Worm (Caenorhabditis elegans): ENCODE measurements around the gene C06B3.16.

ce11 chrV:13936052-13936451, 4.7 kb downstream of the C06B3.16 start:
- no peak for TF ChIP-seq flt-1 (GFP tag; IDR thresholded peaks at IDR 0.05)
- TF ChIP-seq ztf-23 (GFP tag; IDR thresholded peaks at IDR 0.05): no peak
- no peak for TF ChIP-seq tab-1 (GFP tag; IDR thresholded peaks at IDR 0.05)
- TF ChIP-seq klf-2 (GFP tag; conservative IDR thresholded peaks at IDR 0.05): no peak
- no peak for TF ChIP-seq ztf-29 (GFP tag; IDR thresholded peaks at IDR 0.05)
- TF ChIP-seq ref-1 (GFP tag; conservative IDR thresholded peaks at IDR 0.05): no peak
- TF ChIP-seq cog-1 (tag; optimal IDR thresholded peaks at IDR 0.05): no peak
